Worm (Caenorhabditis elegans): ENCODE data around the gene B0222.1.

ce11 chrV:9124180-9124579 is 9.9 kb upstream of the B0222.1 start, which contains the start of gene F21C10.6:
- no peak for TF ChIP-seq pag-3 (tag; optimal IDR thresholded peaks at IDR 0.05; ENCODE audit: borderline replicate concordance, insufficient read depth)
- TF ChIP-seq nhr-237 (tag; optimal IDR thresholded peaks at IDR 0.05): no peak
- TF ChIP-seq xbp-1 (tag; optimal IDR thresholded peaks at IDR 0.05): no peak
- no peak for TF ChIP-seq unc-62 (GFP tag; optimal IDR thresholded peaks at IDR 0.05)
